Worm (Caenorhabditis elegans): ENCODE data around the gene tsp-21.

tsp-21 gene

ce11 chrX:9905840-9906239, 26.3 kb upstream of the tsp-21 start, which contains the start of gene F21G4.5:
Gene F21G4.5 (plus strand): TSS chrX:9906140.
- no peak for TF ChIP-seq mls-2 (tag; optimal IDR thresholded peaks at IDR 0.05)
- TF ChIP-seq ceh-83 (GFP tag; optimal IDR thresholded peaks at IDR 0.05) = no peak
- no peak for TF ChIP-seq unc-120 (tag; optimal IDR thresholded peaks at IDR 0.05; ENCODE audit: poor library complexity, severe bottlenecking)
- no peak for TF ChIP-seq ceh-39 (tag; optimal IDR thresholded peaks at IDR 0.05)
- no peak for TF ChIP-seq nhr-2 (tag; optimal IDR thresholded peaks at IDR 0.05)
- no peak for TF ChIP-seq ztf-11 (tag; optimal IDR thresholded peaks at IDR 0.05)
- no peak for TF ChIP-seq elt-1 (tag; optimal IDR thresholded peaks at IDR 0.05; ENCODE audit: borderline replicate concordance, insufficient read depth)
- no peak for TF ChIP-seq drap-1 (GFP tag; optimal IDR thresholded peaks at IDR 0.05)
- TF ChIP-seq mab-5 (tag; optimal IDR thresholded peaks at IDR 0.05) = no peak
- no peak for TF ChIP-seq unc-62 (GFP tag; optimal IDR thresholded peaks at IDR 0.05)
- no peak for TF ChIP-seq tbx-8 (GFP tag; optimal IDR thresholded peaks at IDR 0.05)
- no peak for TF ChIP-seq bed-3 (GFP tag; optimal IDR thresholded peaks at IDR 0.05)

- TF ChIP-seq hlh-1 (tag; optimal IDR thresholded peaks at IDR 0.05) = no peak
- TF ChIP-seq M03D4.4 (tag; optimal IDR thresholded peaks at IDR 0.05) = no peak
- no peak for TF ChIP-seq cnd-1 (tag; optimal IDR thresholded peaks at IDR 0.05)
- no peak for TF ChIP-seq mep-1 (tag; optimal IDR thresholded peaks at IDR 0.05)
- TF ChIP-seq nhr-76 (tag; optimal IDR thresholded peaks at IDR 0.05) = no peak
- TF ChIP-seq blmp-1 (tag; optimal IDR thresholded peaks at IDR 0.05) = no peak
- TF ChIP-seq lin-32 (GFP tag; optimal IDR thresholded peaks at IDR 0.05) = no peak
- TF ChIP-seq pha-4 (tag; optimal IDR thresholded peaks at IDR 0.05) = no peak
- TF ChIP-seq tbx-8 (GFP tag; optimal IDR thresholded peaks at IDR 0.05) = no peak
- TF ChIP-seq unc-39 (tag; optimal IDR thresholded peaks at IDR 0.05) = no peak
- no peak for TF ChIP-seq ceh-83 (GFP tag; optimal IDR thresholded peaks at IDR 0.05)
- no peak for TF ChIP-seq ces-1 (GFP tag; optimal IDR thresholded peaks at IDR 0.05)
- no peak for TF ChIP-seq zip-8 (tag; optimal IDR thresholded peaks at IDR 0.05)
- TF ChIP-seq ztf-11 (tag; optimal IDR thresholded peaks at IDR 0.05) = no peak
- no peak for TF ChIP-seq drap-1 (GFP tag; optimal IDR thresholded peaks at IDR 0.05)
- no peak for TF ChIP-seq elt-1 (tag; optimal IDR thresholded peaks at IDR 0.05; ENCODE audit: borderline replicate concordance, insufficient read depth)
- TF ChIP-seq mab-5 (tag; optimal IDR thresholded peaks at IDR 0.05) = no peak
Measured at ce11 chrX:9917362-9917761, 14.8 kb upstream of the tsp-21 start, which contains the start of gene F21G4.6. Gene F21G4.6 (minus strand): TSS chrX:9917448.

- TF ChIP-seq lin-13 (tag; optimal IDR thresholded peaks at IDR 0.05) (no peak), ces-1 (GFP tag; optimal IDR thresholded peaks at IDR 0.05) (no peak), lin-32 (GFP tag; optimal IDR thresholded peaks at IDR 0.05) (no peak), cnd-1 (tag; optimal IDR thresholded peaks at IDR 0.05) (no peak), hlh-1 (tag; optimal IDR thresholded peaks at IDR 0.05) (no peak), drap-1 (GFP tag; optimal IDR thresholded peaks at IDR 0.05) (no peak), snpc-4 (tag; optimal IDR thresholded peaks at IDR 0.05) (no peak), bed-3 (GFP tag; optimal IDR thresholded peaks at IDR 0.05) (no peak), nhr-2 (tag; optimal IDR thresholded peaks at IDR 0.05) (no peak), unc-39 (tag; optimal IDR thresholded peaks at IDR 0.05) (no peak), elt-1 (tag; optimal IDR thresholded peaks at IDR 0.05; ENCODE audit: borderline replicate concordance, insufficient read depth) (no peak), unc-120 (tag; optimal IDR thresholded peaks at IDR 0.05; ENCODE audit: poor library complexity, severe bottlenecking) (no peak), nhr-76 (tag; optimal IDR thresholded peaks at IDR 0.05) (no peak), nhr-28 (tag; optimal IDR thresholded peaks at IDR 0.05) (no peak), blmp-1 (tag; optimal IDR thresholded peaks at IDR 0.05) (no peak), M03D4.4 (tag; optimal IDR thresholded peaks at IDR 0.05) (no peak), pha-4 (tag; optimal IDR thresholded peaks at IDR 0.05) (no peak), ceh-39 (tag; optimal IDR thresholded peaks at IDR 0.05) (no peak), ceh-43 (GFP tag; optimal IDR thresholded peaks at IDR 0.05) (no peak)
Measured at ce11 chrX:9918997-9919396, 13.2 kb upstream of the tsp-21 start, which contains the start of gene folr-1. Gene folr-1 (plus strand): TSS chrX:9919297.

- TF ChIP-seq elt-1 (tag; optimal IDR thresholded peaks at IDR 0.05; ENCODE audit: borderline replicate concordance, insufficient read depth) (no peak), lsy-2 (tag; optimal IDR thresholded peaks at IDR 0.05) (no peak), cnd-1 (tag; optimal IDR thresholded peaks at IDR 0.05) (no peak), snpc-4 (tag; optimal IDR thresholded peaks at IDR 0.05) (no peak), pha-4 (tag; optimal IDR thresholded peaks at IDR 0.05) (no peak)
Measured at ce11 chrX:9921257-9921656, 10.9 kb upstream of the tsp-21 start, which contains the start of gene C17G1.2. Gene C17G1.2 (plus strand): TSS chrX:9921557.

ce11 chrX:9924962-9925361, 7.2 kb upstream of the tsp-21 start, which contains the start of gene ugt-23:
Gene ugt-23 (minus strand): TSS chrX:9925173.
- TF ChIP-seq mab-5 (tag; optimal IDR thresholded peaks at IDR 0.05) (no peak), ces-1 (GFP tag; optimal IDR thresholded peaks at IDR 0.05) (no peak), nhr-28 (tag; optimal IDR thresholded peaks at IDR 0.05) (no peak), lin-32 (GFP tag; optimal IDR thresholded peaks at IDR 0.05) (no peak), zip-8 (tag; optimal IDR thresholded peaks at IDR 0.05) (no peak), ceh-83 (GFP tag; optimal IDR thresholded peaks at IDR 0.05) (no peak), ceh-43 (GFP tag; optimal IDR thresholded peaks at IDR 0.05) (no peak)
